Fruit fly (Drosophila melanogaster) whole organism, prepupa: ENCODE measurements around the gene mRpS34.
A peak's percentile ranks its signal among the peaks of the same experiment; 100 is the strongest.

Experiments
- Blimp-1 ChIP-seq: fragments of 200-800 bp; sonication (Bioruptor generic); optimal IDR thresholded peaks from 3 replicates; lab custom pipeline; 2017; ENCODE audit warnings: missing biosample characterization, missing genetic modification characterization, mild to moderate bottlenecking, moderate library complexity, missing genetic modification reagents
- CG10631 ChIP-seq: fragments of 200-800 bp; sonication (Bioruptor generic); optimal IDR thresholded peaks from 2 replicates; lab custom pipeline; 2016; ENCODE audit warnings: missing biosample characterization, missing genetic modification characterization
- CG10669 ChIP-seq: fragments of 200-800 bp; sonication (Bioruptor generic); optimal IDR thresholded peaks from 3 replicates; lab custom pipeline; 2018; ENCODE audit warnings: missing biosample characterization, mild to moderate bottlenecking, missing genetic modification characterization, moderate library complexity
- CG11902 ChIP-seq: fragments of 200-800 bp; sonication (Bioruptor generic); optimal IDR thresholded peaks from 3 replicates; lab custom pipeline; 2016; ENCODE audit warnings: missing biosample characterization, missing genetic modification characterization
- CG15336 ChIP-seq: fragments of 200-800 bp; sonication (Bioruptor generic); IDR thresholded peaks from 2 replicates; pipeline ENCODE4 v1.3.6; 2022; ENCODE audit warnings: missing biosample characterization, missing genetic modification characterization
- CG3032 ChIP-seq: fragments of 200-800 bp; optimal IDR thresholded peaks from 2 replicates; lab custom pipeline; 2019; ENCODE audit warnings: missing biosample characterization, mild to moderate bottlenecking, missing genetic modification characterization, moderate library complexity
- CG32006 ChIP-seq: fragments of 200-800 bp; sonication (Bioruptor generic); optimal IDR thresholded peaks from 3 replicates; lab custom pipeline; 2017; ENCODE audit warnings: missing biosample characterization, mild to moderate bottlenecking, missing genetic modification characterization
- CG6276 ChIP-seq: fragments of 200-800 bp; sonication (Bioruptor generic); optimal IDR thresholded peaks from 2 replicates; lab custom pipeline; 2017; ENCODE audit warnings: missing biosample characterization, mild to moderate bottlenecking, missing genetic modification characterization
- CG6792 ChIP-seq: fragments of 200-800 bp; sonication (Bioruptor generic); optimal IDR thresholded peaks from 3 replicates; lab custom pipeline; 2016; ENCODE audit warnings: missing biosample characterization, missing genetic modification characterization
- CG6854 ChIP-seq: fragments of 200-800 bp; sonication (Bioruptor generic); optimal IDR thresholded peaks from 2 replicates; lab custom pipeline; 2017; ENCODE audit warnings: missing biosample characterization, mild to moderate bottlenecking, missing genetic modification characterization
- CG7368 ChIP-seq: fragments of 200-800 bp; sonication (Bioruptor generic); optimal IDR thresholded peaks from 3 replicates; lab custom pipeline; 2016; ENCODE audit warnings: missing biosample characterization, missing genetic modification characterization
- CG8119 ChIP-seq: fragments of 200-800 bp; sonication (Bioruptor generic); IDR thresholded peaks from 3 replicates; pipeline ENCODE4 v1.3.6; 2022; ENCODE audit warnings: missing biosample characterization, missing genetic modification characterization
- CG8319 ChIP-seq: fragments of 200-800 bp; sonication (Bioruptor generic); optimal IDR thresholded peaks from 3 replicates; lab custom pipeline; 2016; ENCODE audit warnings: missing biosample characterization, missing genetic modification characterization
- Eip75B ChIP-seq: fragments of 200-800 bp; sonication (Bioruptor generic); optimal IDR thresholded peaks from 3 replicates; lab custom pipeline; 2016; ENCODE audit warnings: missing biosample characterization, missing genetic modification characterization
- Eip78C ChIP-seq: fragments of 200-800 bp; sonication (Bioruptor generic); peaks from one replicate; lab custom pipeline; 2016; ENCODE audit warnings: missing biosample characterization, missing genetic modification characterization
- Ets21C ChIP-seq: fragments of 200-800 bp; sonication (Bioruptor generic); optimal IDR thresholded peaks from 3 replicates; lab custom pipeline; 2016; ENCODE audit warnings: missing biosample characterization, missing genetic modification characterization
- Hr38 ChIP-seq: sonication (Bioruptor generic); optimal IDR thresholded peaks from 2 replicates; lab custom pipeline; 2016; ENCODE audit warnings: missing biosample characterization, missing genetic modification characterization
- Hr4 ChIP-seq: fragments of 200-800 bp; sonication (Bioruptor generic); optimal IDR thresholded peaks from 3 replicates; lab custom pipeline; 2016; ENCODE audit warnings: missing biosample characterization, missing genetic modification characterization
- Lpt ChIP-seq: fragments of 200-800 bp; sonication (Bioruptor generic); optimal IDR thresholded peaks from 3 replicates; lab custom pipeline; 2016; ENCODE audit warnings: missing biosample characterization, missing genetic modification characterization
- Met ChIP-seq: fragments of 200-800 bp; sonication (Bioruptor generic); optimal IDR thresholded peaks from 3 replicates; lab custom pipeline; 2016; ENCODE audit warnings: missing biosample characterization, missing genetic modification characterization
- Smox ChIP-seq: fragments of 200-800 bp; sonication (Bioruptor generic); optimal IDR thresholded peaks from 3 replicates; lab custom pipeline; 2016; ENCODE audit warnings: missing biosample characterization, missing genetic modification characterization
- Sox14 ChIP-seq: fragments of 200-800 bp; sonication (Bioruptor generic); optimal IDR thresholded peaks from 3 replicates; lab custom pipeline; 2016; ENCODE audit warnings: missing biosample characterization, missing genetic modification characterization
- Sox15 ChIP-seq: fragments of 200-800 bp; sonication (Bioruptor generic); optimal IDR thresholded peaks from 3 replicates; lab custom pipeline; 2016; ENCODE audit warnings: missing biosample characterization, missing genetic modification characterization
- achi ChIP-seq: fragments of 200-800 bp; sonication (Bioruptor generic); optimal IDR thresholded peaks from 3 replicates; lab custom pipeline; 2016; ENCODE audit warnings: missing biosample characterization, missing genetic modification characterization
- cyc ChIP-seq: fragments of 200-800 bp; sonication (Bioruptor generic); optimal IDR thresholded peaks from 3 replicates; lab custom pipeline; 2016; ENCODE audit warnings: missing biosample characterization, missing genetic modification characterization
- dsx ChIP-seq: fragments of 200-800 bp; optimal IDR thresholded peaks from 3 replicates; lab custom pipeline; 2019; ENCODE audit warnings: missing biosample characterization, mild to moderate bottlenecking, missing genetic modification characterization, moderate library complexity; ENCODE audit not compliant: poor library complexity, severe bottlenecking
- eg ChIP-seq: fragments of 200-800 bp; sonication (Bioruptor generic); IDR thresholded peaks from 3 replicates; pipeline ENCODE4 v1.3.6; 2022; ENCODE audit warnings: missing biosample characterization, missing genetic modification characterization
- esn ChIP-seq: fragments of 200-800 bp; sonication (Bioruptor generic); optimal IDR thresholded peaks from 2 replicates; lab custom pipeline; 2016; ENCODE audit warnings: missing biosample characterization, mild to moderate bottlenecking, missing genetic modification characterization, moderate library complexity
- fd85E ChIP-seq: fragments of 200-800 bp; sonication (Bioruptor generic); optimal IDR thresholded peaks from 3 replicates; lab custom pipeline; 2016; ENCODE audit warnings: missing biosample characterization, missing genetic modification characterization
- fkh ChIP-seq: fragments of 200-800 bp; sonication (Bioruptor generic); optimal IDR thresholded peaks from 3 replicates; lab custom pipeline; 2017; ENCODE audit warnings: missing biosample characterization, mild to moderate bottlenecking, missing genetic modification characterization, moderate library complexity
- lz ChIP-seq: fragments of 200-800 bp; sonication (Bioruptor generic); optimal IDR thresholded peaks from 3 replicates; lab custom pipeline; 2016; ENCODE audit warnings: missing biosample characterization, missing genetic modification characterization
- pdm3 ChIP-seq: fragments of 200-800 bp; sonication (Bioruptor generic); optimal IDR thresholded peaks from 3 replicates; lab custom pipeline; 2016; ENCODE audit warnings: missing biosample characterization, missing genetic modification characterization
- ss ChIP-seq, 2 experiments: fragments of 200-800 bp; sonication (Bioruptor generic); optimal IDR thresholded peaks; 2 replicates in 1 of 2; 3 replicates in 1 of 2; lab custom pipeline; 2017 to 2018; ENCODE audit warnings: mild to moderate bottlenecking in 2 of 2, missing biosample characterization in 2 of 2, missing genetic modification characterization in 2 of 2, moderate library complexity in 1 of 2
- topi ChIP-seq: fragments of 200-800 bp; sonication (Bioruptor generic); optimal IDR thresholded peaks from 3 replicates; lab custom pipeline; 2016; ENCODE audit warnings: missing biosample characterization, missing genetic modification characterization
- vri ChIP-seq: fragments of 200-800 bp; sonication (Bioruptor generic); optimal IDR thresholded peaks from 3 replicates; lab custom pipeline; 2016; ENCODE audit warnings: missing biosample characterization, mild to moderate bottlenecking, missing genetic modification characterization

The mRpS34 gene

DNA sequence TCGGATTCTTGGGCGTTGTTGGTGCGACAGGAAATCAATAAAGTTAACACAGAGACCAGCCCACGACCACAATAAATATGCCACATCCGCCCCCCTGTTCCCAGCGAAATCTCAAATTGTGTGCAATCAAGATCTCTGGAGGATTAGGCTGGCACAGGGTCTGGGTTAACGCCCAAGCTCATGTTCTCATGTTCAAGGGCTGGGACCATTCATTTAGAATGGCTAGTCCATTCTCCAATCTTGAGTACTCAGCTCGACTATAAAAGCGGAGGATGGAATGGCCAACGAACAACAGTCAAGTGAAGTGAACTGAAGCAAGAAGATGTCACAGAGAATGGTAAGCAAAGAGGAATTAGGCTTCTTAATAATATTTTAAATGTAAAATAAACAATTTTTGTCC is 14.9 kb upstream of the mRpS34 start, which contains the start of gene CG13056:
Gene CG13056, plus strand, starts transcription at position 301 of the 400 bp plus-strand sequence.
- TF ChIP-seq CG11902 (GFP tag; lab: Kevin White, UChicago), result no peak
- no peak for TF ChIP-seq CG3032 (tag; lab: Kevin White, UChicago)
- no peak for TF ChIP-seq CG6792 (GFP tag; lab: Kevin White, UChicago)
- TF ChIP-seq vri (GFP tag; lab: Kevin White, UChicago), result no peak
- no peak for TF ChIP-seq topi
- no peak for TF ChIP-seq fd85E
- no peak for TF ChIP-seq esn
- TF ChIP-seq CG10669 (GFP tag; lab: Kevin White, UChicago), result no peak
- no peak for TF ChIP-seq Hr38 (GFP tag; lab: Kevin White, UChicago)
- TF ChIP-seq fkh, result no peak
- no peak for TF ChIP-seq Sox14 (GFP tag; lab: Kevin White, UChicago)
- TF ChIP-seq CG7368 (GFP tag; lab: Kevin White, UChicago), result no peak
- no peak for TF ChIP-seq CG32006 (GFP tag; lab: Kevin White, UChicago)
- TF ChIP-seq lz (GFP tag; lab: Kevin White, UChicago), result no peak
- no peak for TF ChIP-seq CG6276 (GFP tag; lab: Kevin White, UChicago)
- TF ChIP-seq CG8319 (GFP tag; lab: Kevin White, UChicago), result no peak
- TF ChIP-seq Sox15 (GFP tag; lab: Kevin White, UChicago), result no peak
- TF ChIP-seq ss (GFP tag; optimal IDR thresholded peaks at IDR 0.05; lab: Kevin White, UChicago), result no peak
- no peak for TF ChIP-seq CG15336 (GFP tag; lab: Robert Waterston, UW)

DNA sequence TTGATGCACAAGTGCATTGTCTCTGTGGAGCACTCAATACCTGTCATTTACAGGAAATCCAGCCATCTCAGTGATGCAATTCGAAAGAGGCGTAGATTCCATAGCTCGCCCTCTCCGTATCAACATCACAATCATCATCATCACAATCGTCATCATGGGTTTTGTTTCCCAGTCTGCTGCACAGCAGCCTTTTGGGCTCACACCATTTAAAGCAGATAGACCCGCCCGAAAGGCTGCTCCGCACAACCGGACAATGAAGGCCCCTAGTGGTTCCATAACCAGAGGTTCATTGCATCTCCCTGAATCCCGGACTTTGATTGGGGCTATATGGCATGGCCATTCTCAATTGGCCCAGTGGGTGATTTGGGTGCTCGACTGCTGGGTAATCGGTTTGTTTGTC is 13.0 kb upstream of the mRpS34 start:
- no peak for TF ChIP-seq Sox14 (GFP tag; lab: Kevin White, UChicago)
- no peak for TF ChIP-seq achi
- TF ChIP-seq Ets21C (GFP tag; lab: Kevin White, UChicago), result no peak
- no peak for TF ChIP-seq Met (GFP tag; lab: Kevin White, UChicago)
- no peak for TF ChIP-seq CG8119 (GFP tag; lab: Robert Waterston, UW)
- no peak for TF ChIP-seq cyc (GFP tag; lab: Kevin White, UChicago)
- no peak for TF ChIP-seq Smox
- TF ChIP-seq ss (GFP tag; optimal IDR thresholded peaks at IDR 0.05; lab: Kevin White, UChicago), result no peak
- TF ChIP-seq Hr4 (GFP tag; lab: Kevin White, UChicago), result no peak
- peak; percentile 41 for TF ChIP-seq Eip78C (GFP tag; lab: Kevin White, UChicago)
- no peak for TF ChIP-seq Sox15 (GFP tag; lab: Kevin White, UChicago)
- no peak for TF ChIP-seq Lpt (GFP tag; lab: Kevin White, UChicago)
- 0 out of 3 replicates have a peak, but pooled peaks have one; percentile 32 for TF ChIP-seq eg (GFP tag; lab: Robert Waterston, UW)
- TF ChIP-seq CG10631, result no peak
- no peak for TF ChIP-seq Eip75B

DNA sequence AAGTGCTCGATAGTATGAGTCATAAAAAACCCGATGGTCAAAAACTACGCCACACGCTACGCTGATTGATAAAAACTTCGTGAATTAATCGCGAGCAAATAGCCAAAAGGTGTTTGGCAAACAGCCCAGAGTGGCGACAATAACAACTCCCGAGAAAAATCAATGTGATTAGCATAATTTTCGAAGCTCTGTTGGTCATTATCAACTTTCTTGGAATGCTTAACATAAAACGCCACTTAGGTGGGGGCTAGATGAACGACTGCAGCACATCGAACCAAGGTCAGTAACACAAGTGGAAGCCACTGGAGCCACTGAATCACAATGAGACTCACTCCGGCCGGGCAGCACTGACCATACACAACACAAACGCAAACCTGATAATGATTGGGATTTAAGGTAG is 10.1 kb upstream of the mRpS34 start:
- TF ChIP-seq CG8119 (GFP tag; lab: Robert Waterston, UW), result no peak
- no peak for TF ChIP-seq Sox15 (GFP tag; lab: Kevin White, UChicago)
- no peak for TF ChIP-seq CG6792 (GFP tag; lab: Kevin White, UChicago)

DNA sequence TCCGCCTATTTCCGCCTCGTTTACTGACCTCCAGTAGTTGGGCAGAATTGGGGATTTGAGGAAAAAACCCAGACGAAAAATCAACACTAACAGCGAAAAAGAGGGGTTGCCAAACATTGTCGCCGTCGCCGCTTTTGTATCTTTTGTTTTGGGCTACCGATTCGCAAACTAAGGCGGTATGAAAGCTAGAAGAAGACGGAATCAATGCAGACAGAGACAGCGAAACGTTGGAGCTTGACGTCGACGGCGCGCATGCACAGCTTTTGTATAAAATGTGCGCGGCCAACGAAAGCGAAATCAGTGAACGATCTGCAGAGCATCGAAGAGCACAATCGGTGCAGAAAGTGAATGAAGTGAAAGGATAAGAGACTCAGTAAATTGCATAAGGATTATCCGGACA is 9.2 kb upstream of the mRpS34 start, which contains the start of gene CG4998:
Gene CG4998, plus strand, starts transcription at position 301 of the 400 bp plus-strand sequence.
- no peak for TF ChIP-seq pdm3 (GFP tag; lab: Kevin White, UChicago)
- TF ChIP-seq ss (GFP tag; optimal IDR thresholded peaks at IDR 0.05; lab: Kevin White, UChicago), result no peak
- no peak for TF ChIP-seq CG6854
- peak; percentile 75 for TF ChIP-seq Blimp-1 (GFP tag; lab: Kevin White, UChicago)
- TF ChIP-seq dsx (GFP tag; lab: Kevin White, UChicago), result no peak
